Fruit fly (Drosophila melanogaster): ENCODE data around the gene Rad9.

dm6 chr3L:18865447-18866367 is 6.6 kb downstream of the Rad9 start, which contains the start of gene CG14074:
- TF ChIP-seq CG8478 (optimal IDR thresholded peaks at IDR 0.05) = no peak
- no peak for TF ChIP-seq CTCF (optimal IDR thresholded peaks at IDR 0.05)

All from S2 (cell line).